Worm (Caenorhabditis elegans): ENCODE measurements around the gene Y37E11B.7.

Y37E11B.7 gene

ce11 chrIV:3552933-3553332 lies 47.0 kb downstream of the Y37E11B.7 start:
- TF ChIP-seq unc-62 (GFP tag; optimal IDR thresholded peaks at IDR 0.05 in 1 of 2) (peak in 1 of 2 experiments; percentile 90), unc-62 (tag; optimal IDR thresholded peaks at IDR 0.05) (no peak), egl-27 (tag; optimal IDR thresholded peaks at IDR 0.05) (no peak)

ce11 chrIV:3551777-3552462 lies 48.0 kb downstream of the Y37E11B.7 start:
- TF ChIP-seq pqm-1 (tag; optimal IDR thresholded peaks at IDR 0.05), result no peak
- peak; percentile 76 for TF ChIP-seq rbr-2 (tag; optimal IDR thresholded peaks at IDR 0.05)
- TF ChIP-seq jun-1 (tag; optimal IDR thresholded peaks at IDR 0.05), result no peak
- peak; percentile 78 for TF ChIP-seq madf-9 (GFP tag; conservative IDR thresholded peaks at IDR 0.05)
- no peak for TF ChIP-seq ZK546.5 (tag; optimal IDR thresholded peaks at IDR 0.05)
- no peak for TF ChIP-seq nhr-11 (tag; optimal IDR thresholded peaks at IDR 0.05)
- TF ChIP-seq mes-2 (tag; optimal IDR thresholded peaks at IDR 0.05; ENCODE audit: poor library complexity, severe bottlenecking), result peak; percentile 83
- no peak for TF ChIP-seq F37D6.2 (tag; optimal IDR thresholded peaks at IDR 0.05)
- peak; percentile 85 for TF ChIP-seq lin-38 (GFP tag; IDR thresholded peaks at IDR 0.05)
- peak; percentile 59; the same call in 1 of the 2 replicates for TF ChIP-seq Y105C5A.15 (GFP tag; IDR thresholded peaks at IDR 0.05)
- peak; percentile 89 for TF ChIP-seq pha-4 (GFP tag; IDR thresholded peaks at IDR 0.05)
- TF ChIP-seq pha-4 (tag; optimal IDR thresholded peaks at IDR 0.05), result no peak
- no peak for TF ChIP-seq nhr-76 (tag; optimal IDR thresholded peaks at IDR 0.05)
- TF ChIP-seq spr-3 (GFP tag; optimal IDR thresholded peaks at IDR 0.05), result peak; percentile 36
- peak; percentile 73; the same call in 1 of the 2 replicates for TF ChIP-seq ceh-44 (GFP tag; IDR thresholded peaks at IDR 0.05)
- no peak for TF ChIP-seq lin-39 (tag; optimal IDR thresholded peaks at IDR 0.05)
- TF ChIP-seq skn-1 (tag; optimal IDR thresholded peaks at IDR 0.05), result no peak
- TF ChIP-seq zag-1 (tag; optimal IDR thresholded peaks at IDR 0.05), result no peak
- TF ChIP-seq lsy-2 (tag; optimal IDR thresholded peaks at IDR 0.05), result no peak
- peak in 1 of 2 experiments; percentile 11 for TF ChIP-seq mdl-1 (tag; optimal IDR thresholded peaks at IDR 0.05)
- peak; percentile 8 for TF ChIP-seq zfp-2 (tag; optimal IDR thresholded peaks at IDR 0.05)
- TF ChIP-seq F10B5.3 (tag; optimal IDR thresholded peaks at IDR 0.05), result no peak
- no peak for TF ChIP-seq lin-15B (tag; optimal IDR thresholded peaks at IDR 0.05)
- no peak for TF ChIP-seq gei-8 (GFP tag; optimal IDR thresholded peaks at IDR 0.05)
- TF ChIP-seq egl-27 (tag; optimal IDR thresholded peaks at IDR 0.05), result no peak
- no peak for TF ChIP-seq php-3 (GFP tag; IDR thresholded peaks at IDR 0.05)
- peak; percentile 19 for TF ChIP-seq nhr-28 (tag; optimal IDR thresholded peaks at IDR 0.05)
- TF ChIP-seq zfp-3 (GFP tag; conservative IDR thresholded peaks at IDR 0.05), result 0 out of 2 replicates have a peak, but pooled peaks have one; percentile 48
- TF ChIP-seq ctbp-1 (GFP tag; IDR thresholded peaks at IDR 0.05), result peak; percentile 86
- peak; percentile 13 for TF ChIP-seq mxl-3 (GFP tag; optimal IDR thresholded peaks at IDR 0.05)
- TF ChIP-seq fkh-10 (GFP tag; optimal IDR thresholded peaks at IDR 0.05), result no peak
- TF ChIP-seq hmg-1.1 (GFP tag; IDR thresholded peaks at IDR 0.05), result peak; percentile 83
- peak; percentile 55; the same call in 1 of the 2 replicates for TF ChIP-seq Y48G9A.11 (GFP tag; IDR thresholded peaks at IDR 0.05)
- TF ChIP-seq nhr-77 (tag; optimal IDR thresholded peaks at IDR 0.05), result no peak
- no peak for TF ChIP-seq ces-1 (GFP tag; optimal IDR thresholded peaks at IDR 0.05)
- TF ChIP-seq attf-4 (tag; optimal IDR thresholded peaks at IDR 0.05), result no peak
- TF ChIP-seq nhr-25 (tag; optimal IDR thresholded peaks at IDR 0.05; ENCODE audit: borderline replicate concordance, insufficient read depth), result no peak
- peak; percentile 22 for TF ChIP-seq lir-3 (tag; optimal IDR thresholded peaks at IDR 0.05)
- TF ChIP-seq dmd-8 (GFP tag; IDR thresholded peaks at IDR 0.05), result peak; percentile 84
- peak; percentile 90 for TF ChIP-seq lim-7 (GFP tag; IDR thresholded peaks at IDR 0.05)
- TF ChIP-seq unc-62 (GFP tag; optimal IDR thresholded peaks at IDR 0.05 in 1 of 2), result peak in 1 of 2 experiments; percentile 87
- TF ChIP-seq unc-62 (tag; optimal IDR thresholded peaks at IDR 0.05), result no peak
- TF ChIP-seq nhr-111 (GFP tag; optimal IDR thresholded peaks at IDR 0.05), result peak; percentile 56
- TF ChIP-seq unc-130 (GFP tag; optimal IDR thresholded peaks at IDR 0.05), result peak; percentile 26
- TF ChIP-seq set-16 (GFP tag; IDR thresholded peaks at IDR 0.05), result peak; percentile 64
- no peak for TF ChIP-seq aly-2 (tag; optimal IDR thresholded peaks at IDR 0.05)
- TF ChIP-seq ztf-11 (tag; optimal IDR thresholded peaks at IDR 0.05), result no peak
- TF ChIP-seq mxl-2 (GFP tag; conservative IDR thresholded peaks at IDR 0.05), result peak; percentile 30; the same call in 1 of the 2 replicates
